Worm (Caenorhabditis elegans): ENCODE results near the gene C29F5.8.

The C29F5.8 gene

DNA sequence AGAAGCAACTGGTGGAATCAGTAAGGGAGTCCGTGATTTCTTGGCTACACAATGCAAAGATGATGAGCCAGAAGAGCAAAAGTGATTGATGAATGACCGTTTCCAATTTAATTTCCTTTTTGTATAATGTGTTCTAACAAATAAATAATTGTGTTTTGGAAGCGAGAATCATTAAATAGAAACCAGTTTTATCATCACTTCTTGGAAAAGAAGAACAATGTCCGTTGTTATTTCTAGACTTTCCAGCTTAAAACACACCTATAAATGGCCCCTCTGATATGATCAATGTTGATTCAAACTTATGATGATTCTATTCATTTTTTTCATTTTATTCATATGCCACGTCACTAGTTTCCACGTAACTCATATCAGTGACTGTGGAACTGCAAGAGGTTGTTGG, at the start of gene C29F5.8:
TSS of gene C29F5.8 (plus strand) at position 301 of the 400 bp plus-strand sequence.
- TF ChIP-seq tra-4 (tag; optimal IDR thresholded peaks at IDR 0.05) (no peak), ceh-13 (GFP tag; optimal IDR thresholded peaks at IDR 0.05) (no peak), hmbx-1 (tag; optimal IDR thresholded peaks at IDR 0.05) (no peak), ets-7 (tag; optimal IDR thresholded peaks at IDR 0.05) (no peak), flt-1 (GFP tag; IDR thresholded peaks at IDR 0.05) (no peak)

DNA sequence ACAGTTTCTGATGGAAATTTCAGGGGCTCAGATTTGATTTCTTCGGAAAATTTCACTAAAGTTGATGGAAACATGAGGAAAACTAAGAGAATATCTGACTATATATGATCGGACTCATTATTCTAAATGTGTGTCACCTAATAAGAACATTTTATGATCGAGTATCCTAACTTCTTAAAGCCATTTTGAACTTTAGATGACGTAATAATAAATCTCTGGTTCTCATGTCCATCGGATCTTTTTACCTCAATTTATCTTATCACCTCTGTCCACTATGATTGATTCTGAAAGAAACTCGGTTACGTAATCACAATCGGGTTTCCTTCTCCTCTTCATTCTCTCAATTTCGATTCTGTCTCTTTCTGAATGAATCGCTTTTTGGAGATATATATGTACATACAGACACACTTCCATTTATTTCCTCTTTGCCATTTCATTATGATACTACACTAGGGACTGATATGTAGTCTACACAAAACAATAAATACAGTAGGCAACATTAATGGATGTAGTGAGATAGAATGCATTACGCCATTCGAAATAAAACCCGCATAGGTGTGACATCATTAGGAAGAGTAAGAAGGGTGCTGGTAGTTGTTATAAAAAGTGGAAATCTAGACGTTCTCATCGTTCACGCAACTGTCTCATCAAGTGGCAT, 48.9 kb upstream of the C29F5.8 start:
- TF ChIP-seq sea-1 (GFP tag; conservative IDR thresholded peaks at IDR 0.05) = no peak
- TF ChIP-seq tra-4 (tag; optimal IDR thresholded peaks at IDR 0.05) = no peak
- no peak for TF ChIP-seq hnd-1 (tag; optimal IDR thresholded peaks at IDR 0.05)
- TF ChIP-seq scrt-1 (GFP tag; IDR thresholded peaks at IDR 0.05) = no peak
- no peak for TF ChIP-seq ceh-13 (GFP tag; optimal IDR thresholded peaks at IDR 0.05)
- TF ChIP-seq pes-1 (GFP tag; IDR thresholded peaks at IDR 0.05) = no peak
- TF ChIP-seq tbx-11 (GFP tag; IDR thresholded peaks at IDR 0.05) = no peak
- TF ChIP-seq ama-1 (optimal IDR thresholded peaks at IDR 0.05) = no peak
- TF ChIP-seq tbx-37 (GFP tag; conservative IDR thresholded peaks at IDR 0.05) = no peak
- no peak for TF ChIP-seq ets-7 (tag; optimal IDR thresholded peaks at IDR 0.05)
- TF ChIP-seq F13C5.2 (tag; optimal IDR thresholded peaks at IDR 0.05) = no peak
- no peak for TF ChIP-seq flt-1 (GFP tag; IDR thresholded peaks at IDR 0.05)
- no peak for TF ChIP-seq ceh-36 (tag; optimal IDR thresholded peaks at IDR 0.05)
- TF ChIP-seq hmg-4 (GFP tag; optimal IDR thresholded peaks at IDR 0.05) = no peak
- no peak for TF ChIP-seq B0310.2 (tag; optimal IDR thresholded peaks at IDR 0.05)
- no peak for TF ChIP-seq hmbx-1 (tag; optimal IDR thresholded peaks at IDR 0.05)
- TF ChIP-seq aly-1 (tag; optimal IDR thresholded peaks at IDR 0.05) = no peak

DNA sequence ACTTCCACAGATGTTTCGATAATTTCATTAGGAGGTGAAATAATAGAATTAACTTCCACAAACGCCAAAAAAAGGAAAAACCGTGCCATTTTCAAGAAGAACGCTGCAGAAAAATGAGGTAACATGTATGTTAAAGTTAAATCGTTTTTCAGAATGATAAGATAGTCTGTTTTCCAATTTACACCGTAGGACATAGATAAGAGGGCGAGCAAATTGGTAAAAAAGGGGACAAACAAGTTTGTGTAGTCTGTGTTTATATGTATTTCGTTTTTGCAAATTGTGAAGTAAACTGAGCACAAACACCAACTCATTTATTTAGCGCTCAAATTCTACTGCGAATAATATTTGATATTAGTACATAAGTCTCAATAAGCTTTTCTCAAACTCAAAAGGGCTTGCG, 46.4 kb upstream of the C29F5.8 start, which contains the start of gene F13H8.11:
TSS of gene F13H8.11 (minus strand) at position 155 of the 400 bp plus-strand sequence.
- TF ChIP-seq hmbx-1 (tag; optimal IDR thresholded peaks at IDR 0.05) (no peak), ama-1 (optimal IDR thresholded peaks at IDR 0.05) (no peak), ets-7 (tag; optimal IDR thresholded peaks at IDR 0.05) (no peak), sea-1 (GFP tag; conservative IDR thresholded peaks at IDR 0.05) (no peak), tbx-37 (GFP tag; conservative IDR thresholded peaks at IDR 0.05) (no peak), tbx-11 (GFP tag; IDR thresholded peaks at IDR 0.05) (no peak), aly-1 (tag; optimal IDR thresholded peaks at IDR 0.05) (no peak), B0310.2 (tag; optimal IDR thresholded peaks at IDR 0.05) (no peak), F13C5.2 (tag; optimal IDR thresholded peaks at IDR 0.05) (no peak), flt-1 (GFP tag; IDR thresholded peaks at IDR 0.05) (no peak), ceh-36 (tag; optimal IDR thresholded peaks at IDR 0.05) (no peak)

DNA sequence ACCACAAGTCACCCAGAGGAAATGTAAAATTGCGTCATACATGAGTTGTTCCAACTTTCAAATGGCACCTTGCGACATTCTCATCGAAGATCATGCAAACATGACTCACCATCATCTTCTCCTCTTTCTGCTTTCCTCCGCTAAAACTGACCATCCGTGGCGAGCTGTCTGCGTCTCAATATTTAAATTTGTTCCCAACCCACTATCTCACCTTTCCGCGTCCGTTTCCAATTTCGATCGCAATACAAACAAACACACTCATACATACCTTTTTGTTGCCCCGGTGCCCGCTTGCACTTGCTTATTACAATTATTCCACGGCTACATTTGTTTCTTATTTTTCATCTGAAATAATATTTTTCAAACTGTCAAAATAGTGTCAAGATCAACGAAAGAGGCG, 45.5 kb upstream of the C29F5.8 start, which contains the start of gene nmgp-1:
TSS of gene nmgp-1 (plus strand) at position 174 of the 400 bp plus-strand sequence.
- TF ChIP-seq sea-1 (GFP tag; conservative IDR thresholded peaks at IDR 0.05) (no peak), ceh-13 (GFP tag; optimal IDR thresholded peaks at IDR 0.05) (no peak), ceh-36 (tag; optimal IDR thresholded peaks at IDR 0.05) (no peak), scrt-1 (GFP tag; IDR thresholded peaks at IDR 0.05) (no peak), pes-1 (GFP tag; IDR thresholded peaks at IDR 0.05) (no peak), hnd-1 (tag; optimal IDR thresholded peaks at IDR 0.05) (no peak), ets-7 (tag; optimal IDR thresholded peaks at IDR 0.05) (no peak), ama-1 (optimal IDR thresholded peaks at IDR 0.05) (no peak), tbx-11 (GFP tag; IDR thresholded peaks at IDR 0.05) (no peak), tbx-37 (GFP tag; conservative IDR thresholded peaks at IDR 0.05) (no peak), B0310.2 (tag; optimal IDR thresholded peaks at IDR 0.05) (no peak), hmbx-1 (tag; optimal IDR thresholded peaks at IDR 0.05) (no peak), aly-1 (tag; optimal IDR thresholded peaks at IDR 0.05) (no peak), hmg-4 (GFP tag; optimal IDR thresholded peaks at IDR 0.05) (no peak), tra-4 (tag; optimal IDR thresholded peaks at IDR 0.05) (no peak)

DNA sequence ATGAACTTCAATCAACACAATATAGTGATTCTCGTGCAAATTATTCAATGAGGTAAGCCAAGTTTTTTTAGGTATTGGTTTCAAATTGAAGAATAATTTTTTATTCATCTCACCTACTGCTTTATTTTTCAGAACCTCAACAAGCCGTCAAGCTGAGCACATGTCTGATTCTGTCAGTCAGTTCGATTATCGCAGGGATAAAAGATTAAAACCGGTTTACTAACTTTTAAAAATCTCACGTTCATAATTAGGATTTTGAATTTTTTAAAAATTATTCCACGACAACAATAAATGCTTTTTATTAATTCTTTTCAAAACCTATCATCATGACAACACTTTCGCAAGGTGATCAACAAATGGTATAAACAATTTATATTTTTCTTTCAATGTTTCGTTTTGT, 44.0 kb upstream of the C29F5.8 start, which contains the start of gene F13H8.12:
TSS of gene F13H8.12 (plus strand) at position 301 of the 400 bp plus-strand sequence.
- TF ChIP-seq ets-7 (tag; optimal IDR thresholded peaks at IDR 0.05) (no peak), hmg-4 (GFP tag; optimal IDR thresholded peaks at IDR 0.05) (no peak), pes-1 (GFP tag; IDR thresholded peaks at IDR 0.05) (no peak), ceh-13 (GFP tag; optimal IDR thresholded peaks at IDR 0.05) (no peak), scrt-1 (GFP tag; IDR thresholded peaks at IDR 0.05) (no peak), tbx-37 (GFP tag; conservative IDR thresholded peaks at IDR 0.05) (no peak), ama-1 (optimal IDR thresholded peaks at IDR 0.05) (no peak), F13C5.2 (tag; optimal IDR thresholded peaks at IDR 0.05) (no peak), flt-1 (GFP tag; IDR thresholded peaks at IDR 0.05) (no peak), tbx-11 (GFP tag; IDR thresholded peaks at IDR 0.05) (no peak), sea-1 (GFP tag; conservative IDR thresholded peaks at IDR 0.05) (no peak), aly-1 (tag; optimal IDR thresholded peaks at IDR 0.05) (no peak), tra-4 (tag; optimal IDR thresholded peaks at IDR 0.05) (no peak)

DNA sequence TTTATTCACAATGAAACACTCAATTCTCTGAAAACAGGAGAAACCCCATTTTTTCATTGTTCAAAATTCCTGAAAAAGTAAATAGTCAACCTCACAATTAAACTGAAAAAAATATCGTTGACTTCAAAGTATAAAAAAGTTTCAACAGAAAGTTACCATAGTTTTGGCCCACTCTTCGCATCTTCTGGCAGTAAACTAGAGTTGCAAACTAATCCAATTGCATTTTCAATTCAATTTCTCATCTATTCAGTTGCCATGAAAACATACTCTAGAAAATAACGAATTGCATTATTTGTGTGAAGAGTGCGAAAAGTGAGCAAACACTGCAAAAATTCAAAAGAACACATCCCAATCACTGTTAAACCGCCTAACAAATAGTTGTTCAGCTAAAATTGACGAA, 42.5 kb upstream of the C29F5.8 start, which contains the start of gene F13H8.3:
TSS of gene F13H8.3 (plus strand) at position 301 of the 400 bp plus-strand sequence.
- TF ChIP-seq pes-1 (GFP tag; IDR thresholded peaks at IDR 0.05) (no peak), ceh-36 (tag; optimal IDR thresholded peaks at IDR 0.05) (no peak), hmg-4 (GFP tag; optimal IDR thresholded peaks at IDR 0.05) (no peak), F13C5.2 (tag; optimal IDR thresholded peaks at IDR 0.05) (no peak), tra-4 (tag; optimal IDR thresholded peaks at IDR 0.05) (no peak), B0310.2 (tag; optimal IDR thresholded peaks at IDR 0.05) (no peak), ets-7 (tag; optimal IDR thresholded peaks at IDR 0.05) (no peak), tbx-11 (GFP tag; IDR thresholded peaks at IDR 0.05) (no peak), ceh-13 (GFP tag; optimal IDR thresholded peaks at IDR 0.05) (no peak), ama-1 (optimal IDR thresholded peaks at IDR 0.05) (no peak), scrt-1 (GFP tag; IDR thresholded peaks at IDR 0.05) (no peak), aly-1 (tag; optimal IDR thresholded peaks at IDR 0.05) (no peak), hmbx-1 (tag; optimal IDR thresholded peaks at IDR 0.05) (no peak), sea-1 (GFP tag; conservative IDR thresholded peaks at IDR 0.05) (no peak), tbx-37 (GFP tag; conservative IDR thresholded peaks at IDR 0.05) (no peak)

DNA sequence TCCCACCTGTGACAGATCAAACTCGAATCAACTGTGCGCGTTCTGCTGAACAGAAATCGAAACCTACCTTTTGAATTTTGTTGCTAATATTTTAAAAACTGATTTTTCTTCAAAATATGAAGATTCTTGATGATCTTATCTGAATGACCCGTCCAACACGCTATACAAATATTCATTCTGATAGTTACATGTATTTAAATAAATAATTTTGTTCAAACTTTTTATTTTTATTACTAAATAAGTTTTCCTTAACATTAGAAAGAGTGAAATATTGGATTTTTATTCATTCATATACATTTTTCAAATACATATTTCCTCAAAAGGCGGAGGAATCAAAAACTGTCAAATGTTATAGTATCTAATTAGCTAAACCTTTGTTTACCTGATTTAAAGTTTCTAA, 38.2 kb upstream of the C29F5.8 start, which contains the start of gene F13H8.8:
TSS of gene F13H8.8 (minus strand) at position 101 of the 400 bp plus-strand sequence.
- no peak for TF ChIP-seq ets-7 (tag; optimal IDR thresholded peaks at IDR 0.05)
- TF ChIP-seq B0310.2 (tag; optimal IDR thresholded peaks at IDR 0.05) = no peak
- TF ChIP-seq ceh-36 (tag; optimal IDR thresholded peaks at IDR 0.05) = no peak
- no peak for TF ChIP-seq hmg-4 (GFP tag; optimal IDR thresholded peaks at IDR 0.05)
- TF ChIP-seq sea-1 (GFP tag; conservative IDR thresholded peaks at IDR 0.05) = no peak
- TF ChIP-seq hmbx-1 (tag; optimal IDR thresholded peaks at IDR 0.05) = no peak
- TF ChIP-seq hnd-1 (tag; optimal IDR thresholded peaks at IDR 0.05) = no peak
- TF ChIP-seq tra-4 (tag; optimal IDR thresholded peaks at IDR 0.05) = no peak
- TF ChIP-seq ama-1 (optimal IDR thresholded peaks at IDR 0.05) = no peak
- no peak for TF ChIP-seq aly-1 (tag; optimal IDR thresholded peaks at IDR 0.05)
- TF ChIP-seq ceh-13 (GFP tag; optimal IDR thresholded peaks at IDR 0.05) = no peak
- TF ChIP-seq F13C5.2 (tag; optimal IDR thresholded peaks at IDR 0.05) = no peak
- no peak for TF ChIP-seq flt-1 (GFP tag; IDR thresholded peaks at IDR 0.05)
- TF ChIP-seq scrt-1 (GFP tag; IDR thresholded peaks at IDR 0.05) = no peak
- TF ChIP-seq pes-1 (GFP tag; IDR thresholded peaks at IDR 0.05) = no peak
- no peak for TF ChIP-seq tbx-37 (GFP tag; conservative IDR thresholded peaks at IDR 0.05)
- TF ChIP-seq tbx-11 (GFP tag; IDR thresholded peaks at IDR 0.05) = no peak

All from whole organism, early embryonic.